Worm (Caenorhabditis elegans) whole organism, L1 larva: ENCODE measurements around the gene ZC513.14.

Source experiments
- C04F5.9 ChIP-seq: sonication (generic microtip); optimal IDR thresholded peaks from 2 replicates; lab custom pipeline; 2016; ENCODE audit warnings: missing genetic modification characterization, missing compliant biosample characterization
- C16A3.4 ChIP-seq: fragments of 150-350 bp; optimal IDR thresholded peaks from 2 replicates; lab custom pipeline; 2014; ENCODE audit warnings: missing biosample characterization, missing genetic modification characterization
- C34B4.2 ChIP-seq: sonication (generic microtip); optimal IDR thresholded peaks from 2 replicates; lab custom pipeline; 2017; ENCODE audit warnings: mild to moderate bottlenecking, missing genetic modification characterization, missing compliant biosample characterization
- F16B12.6 ChIP-seq: fragments of 150-350 bp; optimal IDR thresholded peaks from 2 replicates; lab custom pipeline; 2014; ENCODE audit warnings: missing biosample characterization, missing genetic modification characterization
- ama-1 ChIP-seq: fragments of 150-350 bp; optimal IDR thresholded peaks from 2 replicates; lab custom pipeline; 2014
- blmp-1 ChIP-seq: fragments of 150-350 bp; optimal IDR thresholded peaks from 2 replicates; lab custom pipeline; 2014; ENCODE audit warnings: missing biosample characterization, missing genetic modification characterization
- ceh-82 ChIP-seq, 3 experiments: fragments of 150-350 bp in 1 of 3; sonication (generic microtip) in 2 of 3; optimal IDR thresholded peaks; 2 replicates each; lab custom pipeline; 2014 to 2017; ENCODE audit warnings: missing biosample characterization in 3 of 3, missing genetic modification characterization in 3 of 3
- dpl-1 ChIP-seq, 3 experiments: fragments of 150-350 bp in 2 of 3; sonication (generic microtip) in 1 of 3; optimal IDR thresholded peaks; 2 replicates each; lab custom pipeline; 2014 to 2017; ENCODE audit warnings: missing biosample characterization in 3 of 3, missing genetic modification characterization in 3 of 3, missing genetic modification reagents in 3 of 3
- dsc-1 ChIP-seq: sonication (generic microtip); optimal IDR thresholded peaks from 2 replicates; lab custom pipeline; 2016; ENCODE audit warnings: mild to moderate bottlenecking, missing genetic modification characterization, missing compliant biosample characterization
- efl-1 ChIP-seq, 4 experiments: fragments of 150-350 bp; optimal IDR thresholded peaks in 3 of 4; peaks in 1 of 4; 1 replicate in 1 of 4; 2 replicates in 3 of 4; lab custom pipeline; 2014; ENCODE audit warnings: missing biosample characterization in 2 of 4, missing genetic modification characterization in 2 of 4, missing genetic modification reagents in 2 of 4
- elt-2 ChIP-seq: sonication (generic microtip); optimal IDR thresholded peaks from 2 replicates; lab custom pipeline; 2016; ENCODE audit warnings: missing genetic modification characterization, mild to moderate bottlenecking, inconsistent platforms, missing compliant biosample characterization, missing genetic modification reagents
- ets-5 ChIP-seq: fragments of 200-800 bp; sonication (Bioruptor generic); IDR thresholded peaks from 2 replicates; pipeline ENCODE4 v1.3.6; 2022; ENCODE audit warnings: missing genetic modification characterization, missing compliant biosample characterization
- fkh-8 ChIP-seq: sonication (generic microtip); optimal IDR thresholded peaks from 2 replicates; lab custom pipeline; 2016; ENCODE audit warnings: mild to moderate bottlenecking, missing genetic modification characterization, missing compliant biosample characterization
- jun-1 ChIP-seq: fragments of 150-350 bp; optimal IDR thresholded peaks from 2 replicates; lab custom pipeline; 2014; ENCODE audit warnings: missing biosample characterization, missing genetic modification reagents, missing genetic modification characterization
- lin-13 ChIP-seq: fragments of 150-350 bp; optimal IDR thresholded peaks from 2 replicates; lab custom pipeline; 2014; ENCODE audit warnings: missing biosample characterization, missing genetic modification reagents, missing genetic modification characterization
- lin-14 ChIP-seq: fragments of 200-800 bp; sonication (Bioruptor generic); optimal IDR thresholded peaks from 2 replicates; lab custom pipeline; 2018; ENCODE audit warnings: mild to moderate bottlenecking, missing genetic modification characterization, moderate library complexity, missing compliant biosample characterization
- lin-15B ChIP-seq: fragments of 150-350 bp; sonication (generic microtip); optimal IDR thresholded peaks from 3 replicates; lab custom pipeline; 2014; ENCODE audit warnings: missing biosample characterization, missing genetic modification characterization
- lin-35 ChIP-seq, 2 experiments: fragments of 150-350 bp; optimal IDR thresholded peaks; 2 replicates each; lab custom pipeline; 2014; ENCODE audit warnings: missing biosample characterization in 2 of 2, missing genetic modification characterization in 2 of 2, missing genetic modification reagents in 2 of 2
- lin-39 ChIP-seq: fragments of 150-350 bp; optimal IDR thresholded peaks from 2 replicates; lab custom pipeline; 2014; ENCODE audit warnings: missing biosample characterization, missing genetic modification reagents, missing genetic modification characterization
- lsy-2 ChIP-seq, 2 experiments: fragments of 150-350 bp; optimal IDR thresholded peaks; 2 replicates each; lab custom pipeline; 2014; ENCODE audit warnings: missing biosample characterization in 2 of 2, missing genetic modification characterization in 2 of 2
- mdl-1 ChIP-seq, 2 experiments: fragments of 150-350 bp; optimal IDR thresholded peaks; 2 replicates each; lab custom pipeline; 2014 to 2017; ENCODE audit warnings: missing biosample characterization in 2 of 2, missing genetic modification characterization in 2 of 2, inconsistent platforms in 1 of 2
- mef-2 ChIP-seq: fragments of 150-350 bp; optimal IDR thresholded peaks from 2 replicates; lab custom pipeline; 2014; ENCODE audit warnings: missing biosample characterization, missing genetic modification characterization
- mep-1 ChIP-seq: fragments of 150-350 bp; optimal IDR thresholded peaks from 2 replicates; lab custom pipeline; 2014; ENCODE audit warnings: missing biosample characterization, missing genetic modification characterization
- nhr-11 ChIP-seq: fragments of 150-350 bp; optimal IDR thresholded peaks from 2 replicates; lab custom pipeline; 2014; ENCODE audit warnings: missing biosample characterization, missing genetic modification characterization
- nhr-19 ChIP-seq: fragments of 200-800 bp; sonication (Bioruptor generic); conservative IDR thresholded peaks from 2 replicates; pipeline ENCODE4 v1.3.6; 2022; ENCODE audit warnings: missing genetic modification characterization, missing compliant biosample characterization
- nhr-20 ChIP-seq: sonication (generic microtip); optimal IDR thresholded peaks from 2 replicates; lab custom pipeline; 2016; ENCODE audit warnings: mild to moderate bottlenecking, missing genetic modification characterization, missing compliant biosample characterization
- nhr-237 ChIP-seq: fragments of 150-350 bp; optimal IDR thresholded peaks from 2 replicates; lab custom pipeline; 2014; ENCODE audit warnings: missing biosample characterization, missing genetic modification characterization
- nhr-47 ChIP-seq: sonication (generic microtip); optimal IDR thresholded peaks from 2 replicates; lab custom pipeline; 2016; ENCODE audit warnings: mild to moderate bottlenecking, missing genetic modification characterization, moderate library complexity, missing compliant biosample characterization
- nhr-71 ChIP-seq: sonication (generic microtip); optimal IDR thresholded peaks from 2 replicates; lab custom pipeline; 2016; ENCODE audit warnings: mild to moderate bottlenecking, missing genetic modification characterization, moderate library complexity, missing compliant biosample characterization
- nhr-85 ChIP-seq: sonication (generic microtip); peaks from one replicate; lab custom pipeline; 2016; ENCODE audit warnings: missing genetic modification characterization, inconsistent platforms, missing compliant biosample characterization
- pax-3 ChIP-seq: fragments of 200-800 bp; sonication (Bioruptor generic); optimal IDR thresholded peaks from 2 replicates; lab custom pipeline; 2018; ENCODE audit warnings: mild to moderate bottlenecking, missing genetic modification characterization, moderate library complexity, missing compliant biosample characterization
- pqm-1 ChIP-seq: sonication (generic microtip); optimal IDR thresholded peaks from 3 replicates; lab custom pipeline; 2017; ENCODE audit warnings: missing biosample characterization, missing genetic modification characterization
- skn-1 ChIP-seq: fragments of 150-350 bp; optimal IDR thresholded peaks from 2 replicates; lab custom pipeline; 2014; ENCODE audit warnings: missing biosample characterization, missing genetic modification characterization
- snpc-4 ChIP-seq: fragments of 150-350 bp; optimal IDR thresholded peaks from 2 replicates; lab custom pipeline; 2014; ENCODE audit warnings: missing biosample characterization, missing genetic modification characterization
- snu-23 ChIP-seq: sonication (generic microtip); optimal IDR thresholded peaks from 2 replicates; lab custom pipeline; 2016; ENCODE audit warnings: missing genetic modification characterization, missing compliant biosample characterization
- sup-37 ChIP-seq: fragments of 200-800 bp; sonication (Bioruptor generic); optimal IDR thresholded peaks from 2 replicates; lab custom pipeline; 2018; ENCODE audit warnings: mild to moderate bottlenecking, missing genetic modification characterization, missing compliant biosample characterization
- swsn-7 ChIP-seq: sonication (generic microtip); optimal IDR thresholded peaks from 2 replicates; lab custom pipeline; 2016; ENCODE audit warnings: missing genetic modification characterization, missing compliant biosample characterization
- tlp-1 ChIP-seq: fragments of 150-350 bp; optimal IDR thresholded peaks from 2 replicates; lab custom pipeline; 2014; ENCODE audit warnings: missing biosample characterization, missing genetic modification characterization
- xbp-1 ChIP-seq: sonication (generic microtip); optimal IDR thresholded peaks from 2 replicates; lab custom pipeline; 2016; ENCODE audit warnings: missing genetic modification characterization, missing compliant biosample characterization
- ztf-4 ChIP-seq: fragments of 150-350 bp; optimal IDR thresholded peaks from 2 replicates; lab custom pipeline; 2014; ENCODE audit warnings: missing biosample characterization, missing genetic modification characterization

The ZC513.14 gene

DNA sequence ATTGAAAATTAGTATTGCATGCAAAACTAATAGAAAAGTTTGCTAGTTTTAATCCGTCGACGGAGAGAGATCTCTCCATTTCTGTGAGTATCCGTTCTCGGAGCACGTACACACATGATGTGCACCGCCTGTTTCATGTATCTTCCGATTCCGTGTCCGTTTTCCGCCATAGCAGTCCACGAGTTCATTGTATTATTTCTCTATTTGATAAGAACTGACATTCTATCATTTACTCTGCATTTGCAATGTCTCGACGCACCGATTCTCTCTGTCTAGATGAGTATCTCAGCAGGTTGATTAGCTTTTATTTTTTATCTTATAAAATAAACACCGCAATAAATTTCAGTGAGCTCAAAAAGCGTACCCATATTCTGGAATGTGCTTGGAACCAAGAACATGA, 16.9 kb downstream of the ZC513.14 start:
- TF ChIP-seq nhr-20 (tag; lab: Kevin White, UChicago) (no peak), elt-2 (tag; lab: Kevin White, UChicago) (peak; percentile 18)

DNA sequence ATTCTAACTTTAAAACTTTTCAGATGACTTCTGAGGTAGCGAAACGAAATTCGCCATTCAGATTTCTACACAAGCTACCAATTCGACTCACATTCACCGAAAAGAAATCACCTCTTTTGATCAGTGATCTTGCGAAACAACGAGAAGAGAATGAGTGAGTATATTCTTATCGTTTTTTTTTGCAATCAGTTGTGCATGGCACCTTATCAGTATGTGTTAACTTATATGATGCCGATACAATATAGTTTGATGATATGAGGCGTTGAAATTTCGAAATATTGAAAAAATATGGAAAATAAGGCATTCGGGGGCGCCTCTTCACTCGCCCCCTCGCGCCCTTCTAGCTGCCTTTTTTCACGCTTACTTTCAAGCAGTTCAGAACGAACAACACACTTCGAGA, 17.9 kb downstream of the ZC513.14 start:
- TF ChIP-seq tlp-1: peak; percentile 58
- TF ChIP-seq C04F5.9: no peak
- no peak for TF ChIP-seq nhr-237
- TF ChIP-seq fkh-8 (tag; lab: Kevin White, UChicago): no peak
- no peak for TF ChIP-seq mep-1
- no peak for TF ChIP-seq lin-15B (tag; lab: Kevin White, UChicago)
- TF ChIP-seq dpl-1 (GFP tag; optimal IDR thresholded peaks at IDR 0.05; lab: Kevin White, UChicago): no peak
- no peak for TF ChIP-seq sup-37 (GFP tag; lab: Kevin White, UChicago)
- TF ChIP-seq xbp-1 (tag; lab: Kevin White, UChicago): no peak
- TF ChIP-seq nhr-11 (tag; lab: Kevin White, UChicago): no peak
- no peak for TF ChIP-seq nhr-47 (tag; lab: Kevin White, UChicago)
- TF ChIP-seq pax-3 (tag; lab: Kevin White, UChicago): no peak
- peak; percentile 75 for TF ChIP-seq elt-2 (tag; lab: Kevin White, UChicago)
- no peak for TF ChIP-seq mef-2
- TF ChIP-seq F16B12.6 (tag; lab: Kevin White, UChicago): no peak
- TF ChIP-seq pqm-1: peak; percentile 67
- no peak for TF ChIP-seq snu-23
- no peak for TF ChIP-seq ztf-4
- TF ChIP-seq nhr-85 (tag; lab: Kevin White, UChicago): no peak
- no peak for TF ChIP-seq dsc-1
- TF ChIP-seq skn-1: no peak
- no peak for TF ChIP-seq lin-14 (GFP tag; lab: Kevin White, UChicago)
- peak; percentile 43 for TF ChIP-seq nhr-20 (tag; lab: Kevin White, UChicago)
- TF ChIP-seq lin-13: no peak
- peak in 1 of 2 experiments; percentile 23 for TF ChIP-seq lin-35 (GFP tag; optimal IDR thresholded peaks at IDR 0.05; lab: Kevin White, UChicago)
- TF ChIP-seq jun-1 (tag; lab: Kevin White, UChicago): peak; percentile 14
- TF ChIP-seq lin-39: no peak
- TF ChIP-seq swsn-7 (tag; lab: Kevin White, UChicago): no peak
- no peak for TF ChIP-seq blmp-1 (tag; lab: Kevin White, UChicago)
- TF ChIP-seq, all 84 proteins: peak for 6

DNA sequence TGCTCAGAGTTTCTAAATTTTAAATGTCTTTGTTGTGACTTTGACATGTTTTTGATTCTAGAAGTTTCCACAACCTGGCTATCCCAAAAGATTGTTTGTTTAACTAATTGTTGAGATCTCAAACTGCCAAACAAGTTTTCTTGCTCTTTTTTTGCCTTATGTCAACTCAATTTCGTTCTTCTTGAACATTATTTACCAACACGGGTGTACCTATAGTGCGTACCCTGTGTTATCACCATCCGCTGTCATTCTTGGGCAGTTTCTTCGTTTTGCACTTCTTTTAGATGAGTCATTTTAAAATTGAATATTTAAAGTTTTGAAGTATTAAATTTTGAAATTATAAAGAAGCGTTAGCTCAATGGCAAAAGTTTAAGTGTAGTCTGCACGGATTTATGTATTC, 18.9 kb downstream of the ZC513.14 start, which contains the start of gene sptl-2:
Gene sptl-2, plus strand, starts transcription at position 280 of the 400 bp plus-strand sequence.
- no peak for TF ChIP-seq C34B4.2 (tag; lab: Kevin White, UChicago)
- TF ChIP-seq ama-1 (lab: Kevin White, UChicago): no peak
- TF ChIP-seq mep-1: no peak
- no peak for TF ChIP-seq lin-15B (tag; lab: Kevin White, UChicago)
- TF ChIP-seq elt-2 (tag; lab: Kevin White, UChicago): no peak
- TF ChIP-seq nhr-19 (GFP tag; lab: Robert Waterston, UW): no peak
- TF ChIP-seq mef-2: no peak
- TF ChIP-seq, all 84 proteins: peak for 0

DNA sequence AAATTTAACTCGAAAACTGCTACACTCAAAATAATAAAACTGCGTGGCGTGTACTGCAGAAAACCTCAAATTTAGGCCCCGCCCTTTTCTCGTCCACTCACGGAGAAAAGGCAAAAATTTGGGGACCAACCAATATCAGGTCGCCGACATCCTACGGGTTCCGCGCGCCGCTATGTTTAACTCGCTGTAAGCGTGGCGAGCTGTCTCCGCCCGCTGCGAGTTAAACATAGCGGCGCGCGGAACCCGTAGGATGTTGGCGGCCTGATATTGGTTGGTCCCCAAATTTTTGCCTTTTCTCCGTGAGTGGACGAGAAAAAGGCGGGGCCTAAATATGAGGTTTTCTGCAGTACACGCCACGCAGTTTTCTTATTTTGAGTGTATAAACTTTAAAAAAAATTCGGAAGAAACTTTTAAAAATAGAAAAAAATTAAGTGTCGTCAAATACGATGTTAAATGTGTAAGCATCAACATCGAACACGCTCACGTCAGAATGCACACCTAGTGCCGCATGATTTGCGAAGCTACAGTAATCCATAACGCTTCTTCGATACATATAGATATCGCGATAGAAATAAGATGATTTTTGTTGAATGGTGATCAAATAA, 21.0 kb downstream of the ZC513.14 start:
- peak; percentile 67 for TF ChIP-seq snpc-4 (tag; lab: Kevin White, UChicago)
- TF ChIP-seq, all 84 proteins: peak for 1; not testable (repeated sequence) for 83

DNA sequence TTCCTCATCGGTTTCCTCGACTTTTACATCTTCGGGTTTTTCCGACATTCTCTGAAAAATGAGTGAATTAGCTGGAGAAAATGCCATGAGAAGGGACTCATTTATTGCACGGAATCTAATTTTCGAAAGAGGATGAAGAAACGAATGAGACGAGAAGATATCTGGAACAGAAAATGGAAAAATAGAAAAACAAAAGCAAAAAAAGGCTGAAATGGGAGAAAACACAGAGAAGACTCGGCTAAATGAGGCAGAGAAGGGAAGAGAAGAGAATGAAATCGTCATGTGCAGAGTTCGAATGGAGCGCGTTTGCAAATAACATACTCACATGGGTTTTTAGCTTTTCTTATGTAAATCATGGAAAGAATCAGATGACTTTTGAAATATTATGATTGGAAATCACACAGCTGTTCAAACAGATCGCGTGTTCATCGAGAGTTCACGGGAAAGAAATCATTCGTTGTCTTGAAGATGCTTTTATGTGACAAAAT, 21.9 kb downstream of the ZC513.14 start, which contains the start of gene Y97E10AR.6:
Gene Y97E10AR.6, minus strand, starts transcription at position 51 of the 488 bp plus-strand sequence.
- TF ChIP-seq dpl-1 (GFP tag; optimal IDR thresholded peaks at IDR 0.05; lab: Kevin White, UChicago) (peak; percentile 4 to 54 (median 29)), fkh-8 (tag; lab: Kevin White, UChicago) (no peak), lin-15B (tag; lab: Kevin White, UChicago) (peak; percentile 20), mdl-1 (tag; optimal IDR thresholded peaks at IDR 0.05; lab: Kevin White, UChicago) (peak in 1 of 2 experiments; percentile 63), pqm-1 (no peak), C16A3.4 (tag; lab: Kevin White, UChicago) (peak; percentile 46), nhr-85 (tag; lab: Kevin White, UChicago) (no peak), lin-14 (GFP tag; lab: Kevin White, UChicago) (peak; percentile 54), lsy-2 (tag; optimal IDR thresholded peaks at IDR 0.05; lab: Kevin White, UChicago) (peak in 1 of 2 experiments; percentile 50), snu-23 (peak; percentile 36), nhr-71 (tag; lab: Kevin White, UChicago) (peak; percentile 23), efl-1 (optimal IDR thresholded peaks at IDR 0.05; lab: Kevin White, UChicago) (peak; percentile 41 to 51), efl-1 (GFP tag; optimal IDR thresholded peaks at IDR 0.05 in 1 of 2; lab: Kevin White, UChicago) (peak; percentile 55 to 73), blmp-1 (tag; lab: Kevin White, UChicago) (peak; percentile 5), lin-35 (GFP tag; optimal IDR thresholded peaks at IDR 0.05; lab: Kevin White, UChicago) (peak; percentile 38 to 78), ceh-82 (tag; optimal IDR thresholded peaks at IDR 0.05; lab: Kevin White, UChicago) (peak in 1 of 3 experiments; percentile 26), mep-1 (peak; percentile 44), snpc-4 (tag; lab: Kevin White, UChicago) (peak; percentile 16), ets-5 (GFP tag; lab: Robert Waterston, UW) (no peak)
- TF ChIP-seq, all 84 proteins: peak for 14
